Worm (Caenorhabditis elegans): ENCODE measurements around the gene W06H8.2.

- peak; percentile 11 for TF ChIP-seq ztf-4 (tag; optimal IDR thresholded peaks at IDR 0.05)
- TF ChIP-seq ama-1 (optimal IDR thresholded peaks at IDR 0.05): peak; percentile 95
- TF ChIP-seq nhr-77 (tag; optimal IDR thresholded peaks at IDR 0.05): no peak
- TF ChIP-seq R02D3.7 (tag; optimal IDR thresholded peaks at IDR 0.05): no peak
- no peak for TF ChIP-seq nhr-28 (tag; optimal IDR thresholded peaks at IDR 0.05)
- no peak for TF ChIP-seq skn-1 (tag; optimal IDR thresholded peaks at IDR 0.05)
- TF ChIP-seq ceh-9 (tag; optimal IDR thresholded peaks at IDR 0.05): no peak
- no peak for TF ChIP-seq ztf-11 (tag; optimal IDR thresholded peaks at IDR 0.05)
- no peak for TF ChIP-seq mdl-1 (tag; optimal IDR thresholded peaks at IDR 0.05)
- TF ChIP-seq egl-27 (tag; optimal IDR thresholded peaks at IDR 0.05): no peak
- no peak for TF ChIP-seq pqm-1 (tag; optimal IDR thresholded peaks at IDR 0.05)
- no peak for TF ChIP-seq ceh-82 (tag; optimal IDR thresholded peaks at IDR 0.05)
Measured at ce11 chrV:6224984-6225617, 18.5 kb downstream of the W06H8.2 start.
